Worm (Caenorhabditis elegans): Measurements from ENCODE around the gene T25E12.16.

DNA sequence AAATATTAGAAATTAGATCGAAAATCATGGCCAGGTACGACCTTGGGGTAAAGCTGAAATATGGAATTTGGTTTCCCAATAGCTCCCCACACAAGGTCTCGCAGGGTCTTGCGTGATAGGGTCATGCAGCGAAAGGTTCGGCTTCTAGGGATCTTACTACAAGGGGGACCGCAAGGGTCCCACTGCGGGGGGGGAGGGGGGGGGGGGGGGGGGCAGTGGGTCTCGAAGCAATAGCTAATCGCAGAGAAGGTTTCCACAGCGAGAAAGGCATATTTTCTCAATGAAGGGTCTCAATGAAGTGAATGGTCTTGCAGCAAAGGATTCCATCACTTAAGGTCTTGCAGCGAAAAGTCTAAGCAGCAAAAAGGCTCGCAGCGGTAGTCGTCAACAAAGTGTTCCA is 40.6 kb downstream of the T25E12.16 start:
- no peak for TF ChIP-seq Y53F4B.3 (GFP tag; IDR thresholded peaks at IDR 0.05)
- TF ChIP-seq lin-40 (tag; optimal IDR thresholded peaks at IDR 0.05), result no peak
- TF ChIP-seq ceh-100 (GFP tag; IDR thresholded peaks at IDR 0.05), result no peak
- TF ChIP-seq lin-54 (GFP tag; optimal IDR thresholded peaks at IDR 0.05), result no peak
- no peak for TF ChIP-seq unc-62 (GFP tag; optimal IDR thresholded peaks at IDR 0.05)
- no peak for TF ChIP-seq bed-2 (GFP tag; IDR thresholded peaks at IDR 0.05)

Data from whole organism, young adult.